Fruit fly (Drosophila melanogaster) whole organism, embryonic: ENCODE measurements around the gene CG34307.

Experiments used
- ATbp ChIP-seq: fragments of 200-800 bp; sonication (Bioruptor generic); optimal IDR thresholded peaks from 2 replicates; lab custom pipeline; 2017; ENCODE audit warnings: missing biosample characterization, mild to moderate bottlenecking, missing genetic modification characterization, missing genetic modification reagents
- Abd-B ChIP-seq: fragments of 200-800 bp; sonication (Bioruptor generic); optimal IDR thresholded peaks from 2 replicates; lab custom pipeline; 2018; ENCODE audit warnings: missing biosample characterization, mild to moderate bottlenecking, missing genetic modification characterization, moderate library complexity
- Adf1 ChIP-seq: fragments of 200-800 bp; sonication (Bioruptor generic); IDR thresholded peaks from 2 replicates; pipeline ENCODE4 v1.3.6; 2022; ENCODE audit warnings: missing biosample characterization, missing genetic modification characterization
- Atf6 ChIP-seq: fragments of 200-800 bp; sonication (Bioruptor generic); IDR thresholded peaks from 2 replicates; pipeline ENCODE4 v1.3.6; 2022; ENCODE audit warnings: missing biosample characterization, missing genetic modification characterization
- BtbVII ChIP-seq: fragments of 200-800 bp; sonication (Bioruptor generic); optimal IDR thresholded peaks from 3 replicates; lab custom pipeline; 2017; ENCODE audit warnings: missing biosample characterization, mild to moderate bottlenecking, missing genetic modification characterization
- CG10209 ChIP-seq: fragments of 200-800 bp; sonication (Bioruptor generic); optimal IDR thresholded peaks from 3 replicates; lab custom pipeline; 2017; ENCODE audit warnings: missing biosample characterization, mild to moderate bottlenecking, missing genetic modification characterization, missing genetic modification reagents
- CG1024 ChIP-seq: fragments of 200-800 bp; sonication (Bioruptor generic); IDR thresholded peaks from 2 replicates; pipeline ENCODE4 v1.3.6; 2022; ENCODE audit warnings: missing biosample characterization, missing genetic modification characterization
- CG12219 ChIP-seq: fragments of 200-800 bp; sonication (Bioruptor generic); optimal IDR thresholded peaks from 3 replicates; lab custom pipeline; 2018; ENCODE audit warnings: missing biosample characterization, mild to moderate bottlenecking, missing genetic modification characterization
- CG13296 ChIP-seq: fragments of 200-800 bp; sonication (Bioruptor generic); optimal IDR thresholded peaks from 3 replicates; lab custom pipeline; 2018; ENCODE audit warnings: missing biosample characterization, mild to moderate bottlenecking, missing genetic modification characterization
- CG15073 ChIP-seq: fragments of 200-800 bp; sonication (Bioruptor generic); optimal IDR thresholded peaks from 2 replicates; lab custom pipeline; 2016; ENCODE audit warnings: missing biosample characterization, missing genetic modification characterization
- CG15696 ChIP-seq: fragments of 200-800 bp; sonication (Bioruptor generic); optimal IDR thresholded peaks from 2 replicates; lab custom pipeline; 2019; ENCODE audit warnings: missing biosample characterization, mild to moderate bottlenecking, missing genetic modification characterization, moderate library complexity
- CG16779 ChIP-seq: fragments of 200-800 bp; sonication (Bioruptor generic); IDR thresholded peaks from 2 replicates; pipeline ENCODE4 v1.3.6; 2022; ENCODE audit warnings: missing biosample characterization, missing genetic modification characterization
- CG17361 ChIP-seq: fragments of 200-800 bp; sonication (Bioruptor generic); IDR thresholded peaks from 3 replicates; pipeline ENCODE4 v1.3.6; 2022; ENCODE audit warnings: missing biosample characterization, missing genetic modification characterization
- CG18476 ChIP-seq: fragments of 200-800 bp; sonication (Bioruptor generic); optimal IDR thresholded peaks from 2 replicates; lab custom pipeline; 2016; ENCODE audit warnings: missing biosample characterization, mild to moderate bottlenecking, missing genetic modification characterization
- CG31441 ChIP-seq: fragments of 200-800 bp; sonication (Bioruptor generic); IDR thresholded peaks from 2 replicates; pipeline ENCODE4 v1.3.6; 2022; ENCODE audit warnings: missing biosample characterization, missing genetic modification characterization
- CG3163 ChIP-seq: fragments of 200-800 bp; sonication (Bioruptor generic); optimal IDR thresholded peaks from 3 replicates; lab custom pipeline; 2016; ENCODE audit warnings: missing biosample characterization, missing genetic modification characterization
- CG33213 ChIP-seq: fragments of 200-800 bp; sonication (Bioruptor generic); optimal IDR thresholded peaks from 3 replicates; lab custom pipeline; 2016; ENCODE audit warnings: missing biosample characterization, missing genetic modification characterization
- CG4424 ChIP-seq: fragments of 200-800 bp; sonication (Bioruptor generic); optimal IDR thresholded peaks from 3 replicates; lab custom pipeline; 2016; ENCODE audit warnings: missing biosample characterization, missing genetic modification characterization
- CG4707 ChIP-seq: fragments of 200-800 bp; sonication (Bioruptor generic); optimal IDR thresholded peaks from 2 replicates; lab custom pipeline; 2018; ENCODE audit warnings: missing biosample characterization, mild to moderate bottlenecking, missing genetic modification characterization, moderate library complexity
- CG6813 ChIP-seq: fragments of 200-800 bp; sonication (Bioruptor generic); optimal IDR thresholded peaks from 2 replicates; lab custom pipeline; 2017; ENCODE audit warnings: missing biosample characterization, missing genetic modification characterization, mild to moderate bottlenecking, moderate library complexity, missing genetic modification reagents
- CG7357 ChIP-seq: fragments of 200-800 bp; sonication (Bioruptor generic); IDR thresholded peaks from 3 replicates; pipeline ENCODE4 v1.3.6; 2022; ENCODE audit warnings: missing biosample characterization, missing genetic modification characterization
- CG8944 ChIP-seq: fragments of 200-800 bp; sonication (Bioruptor generic); optimal IDR thresholded peaks from 3 replicates; lab custom pipeline; 2016; ENCODE audit warnings: missing biosample characterization, missing genetic modification characterization
- CG9932 ChIP-seq: fragments of 200-800 bp; sonication (Bioruptor generic); IDR thresholded peaks from 2 replicates; pipeline ENCODE4 v1.3.6; 2022; ENCODE audit warnings: missing biosample characterization, missing genetic modification characterization
- Doc2 ChIP-seq: fragments of 200-800 bp; sonication (Bioruptor generic); IDR thresholded peaks from 2 replicates; pipeline ENCODE4 v1.3.6; 2022; ENCODE audit warnings: missing biosample characterization, missing genetic modification characterization
- E2f1 ChIP-seq: fragments of 200-800 bp; sonication (Bioruptor generic); IDR thresholded peaks from 2 replicates; pipeline ENCODE4 v1.3.6; 2022; ENCODE audit warnings: missing biosample characterization, missing genetic modification characterization
- ERR ChIP-seq: fragments of 200-800 bp; sonication (Bioruptor generic); optimal IDR thresholded peaks from 2 replicates; lab custom pipeline; 2016; ENCODE audit warnings: missing biosample characterization, missing genetic modification characterization
- Fer3 ChIP-seq: fragments of 200-800 bp; sonication (Bioruptor generic); optimal IDR thresholded peaks from 2 replicates; lab custom pipeline; 2018; ENCODE audit warnings: missing biosample characterization, mild to moderate bottlenecking, missing genetic modification characterization, moderate library complexity
- HLHmδ ChIP-seq: fragments of 200-800 bp; sonication (Bioruptor generic); optimal IDR thresholded peaks from 2 replicates; lab custom pipeline; 2018; ENCODE audit warnings: missing biosample characterization, mild to moderate bottlenecking, missing genetic modification characterization, moderate library complexity
- Jarid2 ChIP-seq: fragments of 200-800 bp; sonication (Bioruptor generic); optimal IDR thresholded peaks from 3 replicates; lab custom pipeline; 2017; ENCODE audit warnings: mild to moderate bottlenecking, missing biosample characterization, missing genetic modification reagents, missing genetic modification characterization
- Kr ChIP-seq: fragments of 200-800 bp; sonication (Bioruptor generic); optimal IDR thresholded peaks from 2 replicates; lab custom pipeline; 2017; ENCODE audit warnings: missing biosample characterization, mild to moderate bottlenecking, missing genetic modification characterization
- Sox100B ChIP-seq: fragments of 200-800 bp; sonication (Bioruptor generic); optimal IDR thresholded peaks from 3 replicates; lab custom pipeline; 2018; ENCODE audit warnings: missing biosample characterization, mild to moderate bottlenecking, missing genetic modification characterization
- Xbp1 ChIP-seq: fragments of 200-800 bp; sonication (Bioruptor generic); optimal IDR thresholded peaks from 3 replicates; lab custom pipeline; 2016; ENCODE audit warnings: missing biosample characterization, mild to moderate bottlenecking, missing genetic modification characterization
- YL-1 ChIP-seq: fragments of 200-800 bp; sonication (Bioruptor generic); optimal IDR thresholded peaks from 3 replicates; lab custom pipeline; 2017; ENCODE audit warnings: missing biosample characterization, mild to moderate bottlenecking, missing genetic modification characterization
- amos ChIP-seq: fragments of 200-800 bp; sonication (Bioruptor generic); IDR thresholded peaks from 2 replicates; pipeline ENCODE4 v1.3.6; 2022; ENCODE audit warnings: missing biosample characterization, missing genetic modification characterization; ENCODE audit not compliant: partially characterized antibody
- bab2 ChIP-seq: fragments of 200-800 bp; sonication (Bioruptor generic); optimal IDR thresholded peaks from 2 replicates; lab custom pipeline; 2016; ENCODE audit warnings: missing biosample characterization, missing genetic modification characterization
- bigmax ChIP-seq: fragments of 200-800 bp; sonication (Bioruptor generic); optimal IDR thresholded peaks from 2 replicates; lab custom pipeline; 2018; ENCODE audit warnings: missing biosample characterization, mild to moderate bottlenecking, missing genetic modification characterization
- cad ChIP-seq: fragments of >200 bp; optimal IDR thresholded peaks from 2 replicates; lab custom pipeline; 2017; ENCODE audit warnings: missing biosample characterization, missing genetic modification characterization
- danr ChIP-seq: fragments of 200-800 bp; sonication (Bioruptor generic); IDR thresholded peaks from 2 replicates; pipeline ENCODE4 v1.3.6; 2022; ENCODE audit warnings: missing biosample characterization, missing genetic modification characterization
- disco-r ChIP-seq: fragments of 200-800 bp; sonication (Bioruptor generic); optimal IDR thresholded peaks from 2 replicates; lab custom pipeline; 2016; ENCODE audit warnings: missing biosample characterization, missing genetic modification characterization
- eve ChIP-seq, 2 experiments: fragments of >200 bp; optimal IDR thresholded peaks; 2 replicates each; lab custom pipeline; 2017; ENCODE audit warnings: missing biosample characterization in 2 of 2, missing genetic modification characterization in 2 of 2
- fd102C ChIP-seq: fragments of 200-800 bp; sonication (Bioruptor generic); optimal IDR thresholded peaks from 2 replicates; lab custom pipeline; 2018; ENCODE audit warnings: missing biosample characterization, mild to moderate bottlenecking, missing genetic modification characterization, moderate library complexity
- gfzf ChIP-seq: fragments of 200-800 bp; sonication (Bioruptor generic); optimal IDR thresholded peaks from 2 replicates; lab custom pipeline; 2016; ENCODE audit warnings: missing biosample characterization, mild to moderate bottlenecking, missing genetic modification characterization, moderate library complexity
- hbn ChIP-seq: fragments of 200-800 bp; sonication (Bioruptor generic); IDR thresholded peaks from 2 replicates; pipeline ENCODE4 v1.3.6; 2022; ENCODE audit warnings: missing biosample characterization, missing genetic modification characterization; ENCODE audit not compliant: partially characterized antibody
- kah ChIP-seq: fragments of 200-800 bp; sonication (Bioruptor generic); optimal IDR thresholded peaks from 2 replicates; lab custom pipeline; 2018; ENCODE audit warnings: missing biosample characterization, mild to moderate bottlenecking, missing genetic modification characterization
- lbe ChIP-seq: fragments of 200-800 bp; sonication (Bioruptor generic); optimal IDR thresholded peaks from 2 replicates; lab custom pipeline; 2016; ENCODE audit warnings: missing biosample characterization, mild to moderate bottlenecking, missing genetic modification characterization
- nom ChIP-seq: fragments of 200-800 bp; sonication (Bioruptor generic); optimal IDR thresholded peaks from 2 replicates; lab custom pipeline; 2017; ENCODE audit warnings: missing biosample characterization, missing genetic modification characterization, mild to moderate bottlenecking, moderate library complexity, missing genetic modification reagents
- seq ChIP-seq: fragments of 200-800 bp; sonication (Bioruptor generic); IDR thresholded peaks from 2 replicates; pipeline ENCODE4 v1.3.6; 2022; ENCODE audit warnings: missing biosample characterization, missing genetic modification characterization
- sima ChIP-seq: fragments of 200-800 bp; sonication (Bioruptor generic); optimal IDR thresholded peaks from 2 replicates; lab custom pipeline; 2016; ENCODE audit warnings: missing biosample characterization, missing genetic modification characterization
- stwl ChIP-seq: fragments of 200-800 bp; sonication (Bioruptor generic); optimal IDR thresholded peaks from 3 replicates; lab custom pipeline; 2018; ENCODE audit warnings: missing biosample characterization, mild to moderate bottlenecking, missing genetic modification characterization, moderate library complexity
- tio ChIP-seq: fragments of 200-800 bp; sonication (Bioruptor generic); optimal IDR thresholded peaks from 2 replicates; lab custom pipeline; 2017; ENCODE audit warnings: missing biosample characterization, missing genetic modification characterization, inconsistent platforms
- tna ChIP-seq: fragments of 200-800 bp; sonication (Bioruptor generic); IDR thresholded peaks from 2 replicates; pipeline ENCODE4 v1.3.6; 2022; ENCODE audit warnings: missing biosample characterization, missing genetic modification characterization; ENCODE audit not compliant: partially characterized antibody
- usp ChIP-seq: fragments of >200 bp; optimal IDR thresholded peaks from 2 replicates; lab custom pipeline; 2017; ENCODE audit warnings: missing biosample characterization, missing genetic modification characterization

The CG34307 gene

DNA sequence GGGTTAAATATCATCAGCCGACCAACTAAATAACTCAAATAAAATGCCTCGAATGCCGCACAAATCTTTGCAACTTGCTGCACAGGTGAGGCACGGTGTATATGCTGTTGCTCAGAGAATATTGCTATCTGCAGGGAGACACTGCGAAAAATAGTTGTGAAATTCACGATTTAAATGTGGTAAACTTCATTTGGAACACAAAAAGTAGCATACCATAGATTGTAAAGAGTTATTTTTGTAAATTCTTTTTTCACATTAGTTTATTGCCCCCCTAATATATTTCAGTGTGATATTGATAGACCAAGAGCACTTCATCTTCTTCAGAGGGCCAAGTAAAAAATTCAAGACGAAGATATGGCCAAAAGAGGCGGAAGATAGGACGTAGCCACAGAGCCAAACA is 23.2 kb downstream of the CG34307 start (continued):
- TF ChIP-seq gfzf (GFP tag; lab: Kevin White, UChicago) (no peak), Abd-B (GFP tag; lab: Kevin White, UChicago) (no peak), Adf1 (GFP tag; lab: Robert Waterston, UW) (no peak), E2f1 (GFP tag; lab: Robert Waterston, UW) (0 out of 2 replicates have a peak, but pooled peaks have one; percentile 31), fd102C (GFP tag; lab: Kevin White, UChicago) (no peak), CG3163 (GFP tag; lab: Kevin White, UChicago) (no peak), CG1024 (0 out of 2 replicates have a peak, but pooled peaks have one; percentile 3), lbe (GFP tag; lab: Kevin White, UChicago) (no peak), bab2 (GFP tag; lab: Kevin White, UChicago) (no peak), ERR (GFP tag; lab: Kevin White, UChicago) (no peak), CG16779 (GFP tag; lab: Robert Waterston, UW) (no peak), Atf6 (GFP tag; lab: Robert Waterston, UW) (no peak), CG7357 (GFP tag; lab: Robert Waterston, UW) (no peak), ATbp (peak; percentile 29), CG15073 (no peak), kah (GFP tag; lab: Kevin White, UChicago) (no peak), CG9932 (GFP tag; lab: Robert Waterston, UW) (no peak), Kr (no peak), Sox100B (GFP tag; lab: Kevin White, UChicago) (no peak), bigmax (GFP tag; lab: Kevin White, UChicago) (no peak), amos (GFP tag; lab: Robert Waterston, UW) (no peak), Xbp1 (GFP tag; lab: Kevin White, UChicago) (peak; percentile 30), CG13296 (GFP tag; lab: Kevin White, UChicago) (no peak), Doc2 (GFP tag; lab: Robert Waterston, UW) (no peak), tna (GFP tag; lab: Robert Waterston, UW) (no peak), stwl (tag; lab: Kevin White, UChicago) (no peak), hbn (GFP tag; lab: Robert Waterston, UW) (no peak), CG31441 (GFP tag; lab: Robert Waterston, UW) (no peak), Fer3 (peak; percentile 20), eve (GFP tag; optimal IDR thresholded peaks at IDR 0.05; lab: Kevin White, UChicago) (no peak), sima (GFP tag; lab: Kevin White, UChicago) (no peak), CG12219 (GFP tag; lab: Kevin White, UChicago) (peak; percentile 12), CG33213 (GFP tag; lab: Kevin White, UChicago) (no peak), CG6813 (GFP tag; lab: Kevin White, UChicago) (no peak), BtbVII (GFP tag; lab: Kevin White, UChicago) (peak; percentile 25), usp (GFP tag; lab: Kevin White, UChicago) (no peak), CG8944 (GFP tag; lab: Kevin White, UChicago) (no peak), CG17361 (no peak), YL-1 (GFP tag; lab: Kevin White, UChicago) (no peak), danr (GFP tag; lab: Robert Waterston, UW) (no peak), tio (GFP tag; lab: Kevin White, UChicago) (no peak), disco-r (GFP tag; lab: Kevin White, UChicago) (no peak), seq (GFP tag; lab: Robert Waterston, UW) (no peak), Jarid2 (GFP tag; lab: Kevin White, UChicago) (no peak), cad (no peak), CG4424 (GFP tag; lab: Kevin White, UChicago) (peak; percentile 26), CG4707 (GFP tag; lab: Kevin White, UChicago) (no peak), CG10209 (GFP tag; lab: Kevin White, UChicago) (no peak), CG15696 (no peak), CG18476 (GFP tag; lab: Kevin White, UChicago) (no peak), HLHmδ (GFP tag; lab: Kevin White, UChicago) (no peak), nom (peak; percentile 40)
